Fruit fly (Drosophila melanogaster) whole organism, prepupa: ENCODE results near the gene Kyat.
A peak's percentile ranks its signal among the peaks of the same experiment; 100 is the strongest.

Experiments
- Blimp-1 ChIP-seq: fragments of 200-800 bp; sonication (Bioruptor generic); optimal IDR thresholded peaks from 3 replicates; lab custom pipeline; 2017; ENCODE audit warnings: missing biosample characterization, missing genetic modification characterization, mild to moderate bottlenecking, moderate library complexity, missing genetic modification reagents
- CG10631 ChIP-seq: fragments of 200-800 bp; sonication (Bioruptor generic); optimal IDR thresholded peaks from 2 replicates; lab custom pipeline; 2016; ENCODE audit warnings: missing biosample characterization, missing genetic modification characterization
- CG10669 ChIP-seq: fragments of 200-800 bp; sonication (Bioruptor generic); optimal IDR thresholded peaks from 3 replicates; lab custom pipeline; 2018; ENCODE audit warnings: missing biosample characterization, mild to moderate bottlenecking, missing genetic modification characterization, moderate library complexity
- CG11294 ChIP-seq: fragments of 200-800 bp; sonication (Bioruptor generic); IDR thresholded peaks from 2 replicates; pipeline ENCODE4 v1.3.6; 2022; ENCODE audit warnings: missing biosample characterization, missing genetic modification characterization
- CG11762 ChIP-seq: fragments of 200-800 bp; sonication (Bioruptor generic); optimal IDR thresholded peaks from 3 replicates; lab custom pipeline; 2016; ENCODE audit warnings: missing biosample characterization, missing genetic modification characterization; ENCODE audit not compliant: insufficient read depth
- CG11902 ChIP-seq: fragments of 200-800 bp; sonication (Bioruptor generic); optimal IDR thresholded peaks from 3 replicates; lab custom pipeline; 2016; ENCODE audit warnings: missing biosample characterization, missing genetic modification characterization
- CG15336 ChIP-seq: fragments of 200-800 bp; sonication (Bioruptor generic); IDR thresholded peaks from 2 replicates; pipeline ENCODE4 v1.3.6; 2022; ENCODE audit warnings: missing biosample characterization, missing genetic modification characterization
- CG1621 ChIP-seq: fragments of 200-800 bp; sonication (Bioruptor generic); optimal IDR thresholded peaks from 3 replicates; lab custom pipeline; 2018; ENCODE audit warnings: missing biosample characterization, mild to moderate bottlenecking, missing genetic modification characterization
- CG16779 ChIP-seq: fragments of 200-800 bp; sonication (Bioruptor generic); optimal IDR thresholded peaks from 3 replicates; lab custom pipeline; 2017; ENCODE audit warnings: missing biosample characterization, mild to moderate bottlenecking, missing genetic modification characterization
- CG32006 ChIP-seq: fragments of 200-800 bp; sonication (Bioruptor generic); optimal IDR thresholded peaks from 3 replicates; lab custom pipeline; 2017; ENCODE audit warnings: missing biosample characterization, mild to moderate bottlenecking, missing genetic modification characterization
- CG34406 ChIP-seq: fragments of 200-800 bp; sonication (Bioruptor generic); optimal IDR thresholded peaks from 3 replicates; lab custom pipeline; 2016; ENCODE audit warnings: missing biosample characterization, missing genetic modification characterization
- CG3919 ChIP-seq: fragments of 200-800 bp; sonication (Bioruptor generic); optimal IDR thresholded peaks from 3 replicates; lab custom pipeline; 2016; ENCODE audit warnings: missing biosample characterization, missing genetic modification characterization
- CG4318 ChIP-seq: fragments of 200-800 bp; sonication (Bioruptor generic); optimal IDR thresholded peaks from 3 replicates; lab custom pipeline; 2017; ENCODE audit warnings: missing biosample characterization, mild to moderate bottlenecking, missing genetic modification characterization
- CG6163 ChIP-seq: fragments of 200-800 bp; sonication (Bioruptor generic); IDR thresholded peaks from 3 replicates; pipeline ENCODE4 v1.3.6; 2022; ENCODE audit warnings: missing biosample characterization, missing genetic modification characterization
- CG6276 ChIP-seq: fragments of 200-800 bp; sonication (Bioruptor generic); optimal IDR thresholded peaks from 2 replicates; lab custom pipeline; 2017; ENCODE audit warnings: missing biosample characterization, mild to moderate bottlenecking, missing genetic modification characterization
- CG6792 ChIP-seq: fragments of 200-800 bp; sonication (Bioruptor generic); optimal IDR thresholded peaks from 3 replicates; lab custom pipeline; 2016; ENCODE audit warnings: missing biosample characterization, missing genetic modification characterization
- CG6854 ChIP-seq: fragments of 200-800 bp; sonication (Bioruptor generic); optimal IDR thresholded peaks from 2 replicates; lab custom pipeline; 2017; ENCODE audit warnings: missing biosample characterization, mild to moderate bottlenecking, missing genetic modification characterization
- CG8119 ChIP-seq: fragments of 200-800 bp; sonication (Bioruptor generic); IDR thresholded peaks from 3 replicates; pipeline ENCODE4 v1.3.6; 2022; ENCODE audit warnings: missing biosample characterization, missing genetic modification characterization
- CG8319 ChIP-seq: fragments of 200-800 bp; sonication (Bioruptor generic); optimal IDR thresholded peaks from 3 replicates; lab custom pipeline; 2016; ENCODE audit warnings: missing biosample characterization, missing genetic modification characterization
- CG8632 ChIP-seq: fragments of 200-800 bp; sonication (Bioruptor generic); optimal IDR thresholded peaks from 3 replicates; lab custom pipeline; 2016; ENCODE audit warnings: missing biosample characterization, missing genetic modification characterization
- CG9139 ChIP-seq: fragments of 200-800 bp; sonication (Bioruptor generic); optimal IDR thresholded peaks from 3 replicates; lab custom pipeline; 2017; ENCODE audit warnings: missing biosample characterization, mild to moderate bottlenecking, missing genetic modification characterization
- Eip75B ChIP-seq: fragments of 200-800 bp; sonication (Bioruptor generic); optimal IDR thresholded peaks from 3 replicates; lab custom pipeline; 2016; ENCODE audit warnings: missing biosample characterization, missing genetic modification characterization
- Eip93F ChIP-seq: fragments of 200-800 bp; sonication (Bioruptor generic); optimal IDR thresholded peaks from 2 replicates; lab custom pipeline; 2016; ENCODE audit warnings: missing biosample characterization, mild to moderate bottlenecking, missing genetic modification characterization
- Ets21C ChIP-seq: fragments of 200-800 bp; sonication (Bioruptor generic); optimal IDR thresholded peaks from 3 replicates; lab custom pipeline; 2016; ENCODE audit warnings: missing biosample characterization, missing genetic modification characterization
- Ets96B ChIP-seq: fragments of 200-800 bp; optimal IDR thresholded peaks from 2 replicates; lab custom pipeline; 2019; ENCODE audit warnings: missing biosample characterization, mild to moderate bottlenecking, missing genetic modification characterization, moderate library complexity
- Gug ChIP-seq: fragments of 200-800 bp; sonication (Bioruptor generic); IDR thresholded peaks from 2 replicates; pipeline ENCODE4 v1.3.6; 2022; ENCODE audit warnings: missing biosample characterization, missing genetic modification characterization
- Hr39 ChIP-seq: fragments of 200-800 bp; sonication (Bioruptor generic); optimal IDR thresholded peaks from 2 replicates; lab custom pipeline; 2016; ENCODE audit warnings: missing biosample characterization, missing genetic modification characterization
- Hr4 ChIP-seq: fragments of 200-800 bp; sonication (Bioruptor generic); optimal IDR thresholded peaks from 3 replicates; lab custom pipeline; 2016; ENCODE audit warnings: missing biosample characterization, missing genetic modification characterization
- Lpt ChIP-seq: fragments of 200-800 bp; sonication (Bioruptor generic); optimal IDR thresholded peaks from 3 replicates; lab custom pipeline; 2016; ENCODE audit warnings: missing biosample characterization, missing genetic modification characterization
- Met ChIP-seq: fragments of 200-800 bp; sonication (Bioruptor generic); optimal IDR thresholded peaks from 3 replicates; lab custom pipeline; 2016; ENCODE audit warnings: missing biosample characterization, missing genetic modification characterization
- OdsH ChIP-seq: fragments of 200-800 bp; sonication (Bioruptor generic); optimal IDR thresholded peaks from 3 replicates; lab custom pipeline; 2016; ENCODE audit warnings: missing biosample characterization, missing genetic modification characterization
- Smox ChIP-seq: fragments of 200-800 bp; sonication (Bioruptor generic); optimal IDR thresholded peaks from 3 replicates; lab custom pipeline; 2016; ENCODE audit warnings: missing biosample characterization, missing genetic modification characterization
- achi ChIP-seq: fragments of 200-800 bp; sonication (Bioruptor generic); optimal IDR thresholded peaks from 3 replicates; lab custom pipeline; 2016; ENCODE audit warnings: missing biosample characterization, missing genetic modification characterization
- acj6 ChIP-seq: fragments of 200-800 bp; sonication (Bioruptor generic); optimal IDR thresholded peaks from 3 replicates; lab custom pipeline; 2016; ENCODE audit warnings: missing biosample characterization, missing genetic modification characterization
- cyc ChIP-seq: fragments of 200-800 bp; sonication (Bioruptor generic); optimal IDR thresholded peaks from 3 replicates; lab custom pipeline; 2016; ENCODE audit warnings: missing biosample characterization, missing genetic modification characterization
- dac ChIP-seq: fragments of 200-800 bp; sonication (Bioruptor generic); optimal IDR thresholded peaks from 2 replicates; lab custom pipeline; 2017; ENCODE audit warnings: missing biosample characterization, mild to moderate bottlenecking, missing genetic modification characterization
- dsx ChIP-seq: fragments of 200-800 bp; optimal IDR thresholded peaks from 3 replicates; lab custom pipeline; 2019; ENCODE audit warnings: missing biosample characterization, mild to moderate bottlenecking, missing genetic modification characterization, moderate library complexity; ENCODE audit not compliant: poor library complexity, severe bottlenecking
- esn ChIP-seq: fragments of 200-800 bp; sonication (Bioruptor generic); optimal IDR thresholded peaks from 2 replicates; lab custom pipeline; 2016; ENCODE audit warnings: missing biosample characterization, mild to moderate bottlenecking, missing genetic modification characterization, moderate library complexity
- fd59A ChIP-seq: fragments of 200-800 bp; sonication (Bioruptor generic); optimal IDR thresholded peaks from 2 replicates; lab custom pipeline; 2017; ENCODE audit warnings: missing biosample characterization, mild to moderate bottlenecking, missing genetic modification characterization, missing genetic modification reagents
- fd85E ChIP-seq: fragments of 200-800 bp; sonication (Bioruptor generic); optimal IDR thresholded peaks from 3 replicates; lab custom pipeline; 2016; ENCODE audit warnings: missing biosample characterization, missing genetic modification characterization
- net ChIP-seq: fragments of 200-800 bp; sonication (Bioruptor generic); optimal IDR thresholded peaks from 3 replicates; lab custom pipeline; 2016; ENCODE audit warnings: missing biosample characterization, missing genetic modification characterization
- salr ChIP-seq, 2 experiments: fragments of 200-800 bp; sonication (Bioruptor generic); optimal IDR thresholded peaks; 3 replicates each; lab custom pipeline; 2016 to 2018; ENCODE audit warnings: missing biosample characterization in 2 of 2, missing genetic modification characterization in 2 of 2, mild to moderate bottlenecking in 1 of 2
- svp ChIP-seq: fragments of 200-800 bp; sonication (Bioruptor generic); peaks from one replicate; lab custom pipeline; 2016; ENCODE audit warnings: missing biosample characterization, missing genetic modification characterization
- topi ChIP-seq: fragments of 200-800 bp; sonication (Bioruptor generic); optimal IDR thresholded peaks from 3 replicates; lab custom pipeline; 2016; ENCODE audit warnings: missing biosample characterization, missing genetic modification characterization
- vri ChIP-seq: fragments of 200-800 bp; sonication (Bioruptor generic); optimal IDR thresholded peaks from 3 replicates; lab custom pipeline; 2016; ENCODE audit warnings: missing biosample characterization, mild to moderate bottlenecking, missing genetic modification characterization

Gene Kyat

dm6 chr3R:11786695-11787226, 35.5 kb downstream of the Kyat start, which contains the start of the genes prd1 and HisCl1 (continued):
- TF ChIP-seq Ets21C (GFP tag; lab: Kevin White, UChicago) (no peak), CG6792 (GFP tag; lab: Kevin White, UChicago) (peak; percentile 44), Met (GFP tag; lab: Kevin White, UChicago) (no peak), Hr39 (GFP tag; lab: Kevin White, UChicago) (no peak), CG15336 (0 out of 2 replicates have a peak, but pooled peaks have one; percentile 30), CG10631 (GFP tag; lab: Kevin White, UChicago) (no peak), fd85E (GFP tag; lab: Kevin White, UChicago) (no peak), topi (GFP tag; lab: Kevin White, UChicago) (no peak), Eip93F (GFP tag; lab: Kevin White, UChicago) (no peak), Lpt (GFP tag; lab: Kevin White, UChicago) (no peak), Hr4 (GFP tag; lab: Kevin White, UChicago) (no peak), CG9139 (GFP tag; lab: Kevin White, UChicago) (no peak), Eip75B (GFP tag; lab: Kevin White, UChicago) (no peak), dac (no peak), CG3919 (GFP tag; lab: Kevin White, UChicago) (no peak), CG4318 (GFP tag; lab: Kevin White, UChicago) (no peak), CG8119 (GFP tag; lab: Robert Waterston, UW) (peak; percentile 61), CG11762 (GFP tag; lab: Kevin White, UChicago) (peak; percentile 16), salr (GFP tag; optimal IDR thresholded peaks at IDR 0.05; lab: Kevin White, UChicago) (peak in 1 of 2 experiments; percentile 9)

dm6 chr3R:11780181-11780688, 42.1 kb downstream of the Kyat start:
- TF ChIP-seq CG10631 (GFP tag; lab: Kevin White, UChicago) (peak; percentile 99), OdsH (GFP tag; lab: Kevin White, UChicago) (peak; percentile 98), CG6163 (GFP tag; lab: Robert Waterston, UW) (peak; percentile 97), cyc (GFP tag; lab: Kevin White, UChicago) (peak; percentile 93), achi (GFP tag; lab: Kevin White, UChicago) (peak; percentile 97), CG11294 (GFP tag; lab: Robert Waterston, UW) (peak; percentile 92), dsx (peak; percentile 95), net (GFP tag; lab: Kevin White, UChicago) (peak; percentile 97), esn (GFP tag; lab: Kevin White, UChicago) (peak; percentile 97), salr (GFP tag; optimal IDR thresholded peaks at IDR 0.05; lab: Kevin White, UChicago) (peak; percentile 94 to 99), CG6792 (GFP tag; lab: Kevin White, UChicago) (peak; percentile 96), Lpt (GFP tag; lab: Kevin White, UChicago) (peak; percentile 93), CG8319 (GFP tag; lab: Kevin White, UChicago) (peak; percentile 93), CG9139 (GFP tag; lab: Kevin White, UChicago) (peak; percentile 92), CG10669 (GFP tag; lab: Kevin White, UChicago) (peak; percentile 97), svp (peak; percentile 97), CG15336 (peak; percentile 93), fd85E (GFP tag; lab: Kevin White, UChicago) (peak; percentile 88), vri (GFP tag; lab: Kevin White, UChicago) (peak; percentile 78), CG4318 (GFP tag; lab: Kevin White, UChicago) (peak; percentile 98), Smox (GFP tag; lab: Kevin White, UChicago) (peak; percentile 92), CG11762 (GFP tag; lab: Kevin White, UChicago) (peak; percentile 95), Gug (GFP tag; lab: Robert Waterston, UW) (peak; percentile 90), Blimp-1 (peak; percentile 86), CG32006 (peak; percentile 99), CG6854 (GFP tag; lab: Kevin White, UChicago) (peak; percentile 79), CG16779 (tag; lab: Kevin White, UChicago) (peak; percentile 95), acj6 (GFP tag; lab: Kevin White, UChicago) (peak; percentile 98), CG8632 (GFP tag; lab: Kevin White, UChicago) (peak; percentile 98), Ets21C (GFP tag; lab: Kevin White, UChicago) (peak; percentile 80), CG1621 (peak; percentile 92), CG34406 (GFP tag; lab: Kevin White, UChicago) (peak; percentile 98), fd59A (GFP tag; lab: Kevin White, UChicago) (peak; percentile 98), CG3919 (GFP tag; lab: Kevin White, UChicago) (peak; percentile 98), CG6276 (peak; percentile 96), Hr39 (GFP tag; lab: Kevin White, UChicago) (peak; percentile 87), Ets96B (peak; percentile 99), CG8119 (GFP tag; lab: Robert Waterston, UW) (peak; percentile 96), CG11902 (peak; percentile 95), Hr4 (GFP tag; lab: Kevin White, UChicago) (peak; percentile 94), Met (GFP tag; lab: Kevin White, UChicago) (peak; percentile 93)
